Fruit fly (Drosophila melanogaster): ENCODE data around the gene Septin1.
A peak's percentile ranks its signal among the peaks of the same experiment; 100 is the strongest.

The Septin1 gene

DNA sequence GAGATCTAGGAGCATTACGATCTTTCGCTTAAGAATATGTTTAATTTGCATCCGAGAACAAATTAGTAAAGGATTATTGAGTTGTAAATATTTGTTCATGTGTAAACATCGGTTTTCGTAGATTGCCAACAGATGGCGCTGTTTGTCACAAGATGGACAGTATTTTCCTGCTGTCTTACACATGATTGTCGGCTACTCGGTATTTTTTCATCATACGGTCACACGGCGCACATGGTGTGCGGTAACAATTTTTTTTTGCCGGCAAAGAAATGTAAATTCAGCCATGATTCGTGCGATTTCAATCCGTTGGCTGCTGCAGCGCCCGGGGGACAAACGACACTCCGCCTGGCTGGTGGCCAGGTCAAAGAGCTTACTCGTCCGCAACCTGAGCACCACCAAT lies 4.8 kb downstream of the Septin1 start, which contains the start of the genes bbx and waw (continued):
- TF ChIP-seq CG15601 (tag; optimal IDR thresholded peaks at IDR 0.05) (peak; percentile 48), ken (GFP tag; IDR thresholded peaks at IDR 0.05) (0 out of 3 replicates have a peak, but pooled peaks have one; percentile 16), CG15514 (GFP tag; optimal IDR thresholded peaks at IDR 0.05) (peak; percentile 60), zen (tag; optimal IDR thresholded peaks at IDR 0.05) (peak; percentile 43), CG17829 (tag; optimal IDR thresholded peaks at IDR 0.05) (peak; percentile 26), CG30020 (tag; optimal IDR thresholded peaks at IDR 0.05) (peak; percentile 8), dpn (GFP tag; optimal IDR thresholded peaks at IDR 0.05) (peak in 1 of 2 experiments; percentile 16), CG17361 (GFP tag; IDR thresholded peaks at IDR 0.05) (peak; percentile 20; the same call in 1 of the 3 replicates), CrebB (tag; optimal IDR thresholded peaks at IDR 0.05) (peak; percentile 24), E2f2 (GFP tag; IDR thresholded peaks at IDR 0.05) (peak; percentile 64), CG3995 (GFP tag; optimal IDR thresholded peaks at IDR 0.05) (peak; percentile 3), ftz-f1 (GFP tag; optimal IDR thresholded peaks at IDR 0.05) (peak; percentile 64), bbx (GFP tag; IDR thresholded peaks at IDR 0.05; ENCODE audit: partially characterized antibody) (peak; percentile 41; the same call in 1 of the 2 replicates), MESR4 (GFP tag; optimal IDR thresholded peaks at IDR 0.05) (peak; percentile 71), Max (GFP tag; optimal IDR thresholded peaks at IDR 0.05) (peak; percentile 65), ERR (GFP tag; optimal IDR thresholded peaks at IDR 0.05) (no peak), Atf6 (GFP tag; IDR thresholded peaks at IDR 0.05) (no peak), p53 (GFP tag; optimal IDR thresholded peaks at IDR 0.05) (no peak), gfzf (GFP tag; optimal IDR thresholded peaks at IDR 0.05) (peak; percentile 87), CG3163 (GFP tag; optimal IDR thresholded peaks at IDR 0.05) (no peak), Mes4 (GFP tag; optimal IDR thresholded peaks at IDR 0.05) (peak; percentile 4), CG14014 (GFP tag; IDR thresholded peaks at IDR 0.05) (peak; percentile 19; the same call in 1 of the 2 replicates), lov (optimal IDR thresholded peaks at IDR 0.05) (no peak), lov (GFP tag; IDR thresholded peaks at IDR 0.05) (no peak), CG13287 (GFP tag; IDR thresholded peaks at IDR 0.05; ENCODE audit: partially characterized antibody) (peak; percentile 29; the same call in 1 of the 2 replicates), nerfin-1 (tag; optimal IDR thresholded peaks at IDR 0.05) (peak; percentile 24), CG33213 (GFP tag; optimal IDR thresholded peaks at IDR 0.05) (peak; percentile 66), nom (GFP tag; optimal IDR thresholded peaks at IDR 0.05) (peak; percentile 37), Lhr (GFP tag; optimal IDR thresholded peaks at IDR 0.05) (peak; percentile 81), lmd (GFP tag; IDR thresholded peaks at IDR 0.05) (peak; percentile 11; the same call in 1 of the 2 replicates), PHDP (tag; optimal IDR thresholded peaks at IDR 0.05) (peak; percentile 36), CG9797 (GFP tag; optimal IDR thresholded peaks at IDR 0.05) (peak; percentile 87), CG1233 (GFP tag; optimal IDR thresholded peaks at IDR 0.05) (peak; percentile 19), lab (GFP tag; optimal IDR thresholded peaks at IDR 0.05) (no peak), crp (GFP tag; optimal IDR thresholded peaks at IDR 0.05) (peak in 1 of 2 experiments; percentile 43), pita (GFP tag; optimal IDR thresholded peaks at IDR 0.05) (peak; percentile 7), B-H2 (GFP tag; optimal IDR thresholded peaks at IDR 0.05) (peak; percentile 24), Sin3A (optimal IDR thresholded peaks at IDR 0.05) (peak; percentile 36), insv (GFP tag; optimal IDR thresholded peaks at IDR 0.05) (peak in 1 of 2 experiments; percentile 20), Fer3 (tag; optimal IDR thresholded peaks at IDR 0.05) (peak; percentile 26), CG6254 (GFP tag; optimal IDR thresholded peaks at IDR 0.05) (no peak), CG10274 (GFP tag; optimal IDR thresholded peaks at IDR 0.05) (no peak), crol (GFP tag; IDR thresholded peaks at IDR 0.05) (no peak), slp2 (GFP tag; optimal IDR thresholded peaks at IDR 0.05) (no peak), Ets97D (GFP tag; optimal IDR thresholded peaks at IDR 0.05) (peak; percentile 37), CG2120 (GFP tag; optimal IDR thresholded peaks at IDR 0.05) (no peak), NfI (GFP tag; optimal IDR thresholded peaks at IDR 0.05) (peak; percentile 33), her (GFP tag; optimal IDR thresholded peaks at IDR 0.05) (peak; percentile 30), CG2678 (tag; optimal IDR thresholded peaks at IDR 0.05) (no peak)

All from whole organism, embryonic.